Fruit fly (Drosophila melanogaster) Kc167 (cell line): ENCODE results near the gene CG12766.

Source experiments
- Myc ChIP-seq: fragments of >200 bp; optimal IDR thresholded peaks from 2 replicates; lab custom pipeline; 2017; ENCODE audit warnings: missing external identifiers
- psq ChIP-seq: fragments of >200 bp; optimal IDR thresholded peaks from 2 replicates; lab custom pipeline; 2017; ENCODE audit warnings: missing external identifiers
- ttk ChIP-seq: sonication (Bioruptor generic); optimal IDR thresholded peaks from 2 replicates; lab custom pipeline; 2017; ENCODE audit warnings: missing external identifiers

DNA sequence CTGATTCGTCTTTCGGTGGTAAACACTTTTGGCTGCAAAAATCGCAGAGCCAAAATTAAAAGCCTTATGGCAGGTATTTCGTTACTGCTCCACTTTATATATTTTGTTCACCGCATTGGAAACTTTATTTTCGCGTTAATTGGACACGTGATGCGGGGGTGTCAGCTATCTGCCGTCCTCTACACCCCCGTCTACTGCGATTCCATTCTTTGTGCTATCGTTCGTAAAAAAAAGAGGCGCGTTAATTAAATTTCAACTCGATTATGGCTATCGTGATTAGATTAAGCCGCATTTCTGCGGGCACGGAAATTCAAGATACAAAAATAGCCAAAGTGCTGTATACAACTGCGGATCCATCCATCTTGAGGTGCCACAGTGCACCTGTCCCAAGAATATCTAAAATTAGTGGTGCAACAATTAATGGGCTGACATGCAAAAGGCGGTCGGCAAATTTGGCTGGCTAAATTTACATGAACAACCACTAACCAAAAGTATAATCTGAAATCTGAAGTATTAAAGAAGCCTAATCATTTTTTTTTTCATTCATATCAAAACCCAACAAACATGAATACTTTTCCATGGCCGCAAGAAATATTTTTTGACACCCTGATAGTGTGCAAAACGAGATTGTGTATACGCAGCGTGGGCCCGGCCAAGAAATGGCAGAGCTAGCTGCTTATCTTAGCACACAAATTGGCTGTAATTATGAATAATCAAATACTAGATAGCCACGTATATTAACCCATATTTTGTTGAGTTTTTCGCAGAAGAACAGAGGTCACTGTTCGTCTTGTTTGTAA, 9.8 kb downstream of the CG12766 start:
- TF ChIP-seq Myc (no peak), psq (lab: Kevin White, UChicago) (no peak), ttk (lab: Kevin White, UChicago) (no peak)
